Fruit fly (Drosophila melanogaster): Measurements from ENCODE around the gene CG32081.

The CG32081 gene

dm6 chr3L:11009000-11009794 is 18.2 kb upstream of the CG32081 start, which contains the start of gene klu:
Gene klu, minus strand, starts transcription at chr3L:11009188.
- no peak for TF ChIP-seq CG8290 (GFP tag; optimal IDR thresholded peaks at IDR 0.05)
- no peak for TF ChIP-seq CG8290 (tag; optimal IDR thresholded peaks at IDR 0.05)
- TF ChIP-seq zen (tag; optimal IDR thresholded peaks at IDR 0.05) = no peak
- no peak for TF ChIP-seq CG14050 (GFP tag; IDR thresholded peaks at IDR 0.05)
- TF ChIP-seq Nf-YC (tag; optimal IDR thresholded peaks at IDR 0.05) = peak; percentile 98
- no peak for TF ChIP-seq CG12071 (GFP tag; optimal IDR thresholded peaks at IDR 0.05)
- TF ChIP-seq twi (tag; optimal IDR thresholded peaks at IDR 0.05) = no peak
- no peak for TF ChIP-seq CG7271 (tag; optimal IDR thresholded peaks at IDR 0.05)
- TF ChIP-seq CG15696 (tag; optimal IDR thresholded peaks at IDR 0.05) = no peak
- no peak for TF ChIP-seq CG10654 (GFP tag; optimal IDR thresholded peaks at IDR 0.05)
- TF ChIP-seq dati (GFP tag; IDR thresholded peaks at IDR 0.05) = no peak
- TF ChIP-seq ham (GFP tag; IDR thresholded peaks at IDR 0.05) = no peak
- no peak for TF ChIP-seq CG1233 (GFP tag; optimal IDR thresholded peaks at IDR 0.05)
- no peak for TF ChIP-seq Sry-δ (GFP tag; optimal IDR thresholded peaks at IDR 0.05)
- 0 out of 2 replicates have a peak, but pooled peaks have one; percentile 23 for TF ChIP-seq Scr (GFP tag; IDR thresholded peaks at IDR 0.05; ENCODE audit: partially characterized antibody)
- no peak for TF ChIP-seq kah (GFP tag; optimal IDR thresholded peaks at IDR 0.05)
- no peak for TF ChIP-seq wek (GFP tag; optimal IDR thresholded peaks at IDR 0.05)
- TF ChIP-seq sima (GFP tag; optimal IDR thresholded peaks at IDR 0.05) = no peak
- TF ChIP-seq CG12744 (GFP tag; optimal IDR thresholded peaks at IDR 0.05) = no peak
- no peak for TF ChIP-seq Taf1 (GFP tag; IDR thresholded peaks at IDR 0.05)
- TF ChIP-seq CG14965 (GFP tag; optimal IDR thresholded peaks at IDR 0.05; ENCODE audit: borderline replicate concordance) = no peak
- no peak for TF ChIP-seq CG1602 (GFP tag; optimal IDR thresholded peaks at IDR 0.05)
- no peak for TF ChIP-seq zf30C (GFP tag; optimal IDR thresholded peaks at IDR 0.05)
- TF ChIP-seq chif (GFP tag; optimal IDR thresholded peaks at IDR 0.05) = no peak
- TF ChIP-seq Trl (optimal IDR thresholded peaks at IDR 0.05) = peak; percentile 80 to 83
- TF ChIP-seq Trl (GFP tag; optimal IDR thresholded peaks at IDR 0.05) = no peak
- no peak for TF ChIP-seq CG7963 (GFP tag; IDR thresholded peaks at IDR 0.05; ENCODE audit: partially characterized antibody)
- no peak for TF ChIP-seq CG12769 (tag; optimal IDR thresholded peaks at IDR 0.05)
- no peak for TF ChIP-seq Hsf (GFP tag; optimal IDR thresholded peaks at IDR 0.05)
- no peak for TF ChIP-seq CG6765 (GFP tag; optimal IDR thresholded peaks at IDR 0.05)
- no peak for TF ChIP-seq Ssrp (tag; optimal IDR thresholded peaks at IDR 0.05)
- TF ChIP-seq CG14014 (GFP tag; IDR thresholded peaks at IDR 0.05) = no peak
- no peak for TF ChIP-seq CG30431 (GFP tag; optimal IDR thresholded peaks at IDR 0.05)
- no peak for TF ChIP-seq tio (GFP tag; optimal IDR thresholded peaks at IDR 0.05)
- no peak for TF ChIP-seq ato (GFP tag; IDR thresholded peaks at IDR 0.05; ENCODE audit: partially characterized antibody)
- no peak for TF ChIP-seq eve (GFP tag; optimal IDR thresholded peaks at IDR 0.05)
- 0 out of 3 replicates have a peak, but pooled peaks have one; percentile 33 for TF ChIP-seq mld (GFP tag; IDR thresholded peaks at IDR 0.05; ENCODE audit: partially characterized antibody)
- TF ChIP-seq TFAM (GFP tag; optimal IDR thresholded peaks at IDR 0.05) = no peak
- TF ChIP-seq Camta (GFP tag; optimal IDR thresholded peaks at IDR 0.05) = no peak
- no peak for TF ChIP-seq tup (GFP tag; optimal IDR thresholded peaks at IDR 0.05)
- TF ChIP-seq Dll (GFP tag; IDR thresholded peaks at IDR 0.05; ENCODE audit: partially characterized antibody) = 0 out of 4 replicates have a peak, but pooled peaks have one; percentile 38
- TF ChIP-seq slp2 (GFP tag; optimal IDR thresholded peaks at IDR 0.05) = no peak
- no peak for TF ChIP-seq HLHmδ (GFP tag; optimal IDR thresholded peaks at IDR 0.05)
- no peak for TF ChIP-seq E2f1 (GFP tag; IDR thresholded peaks at IDR 0.05)
- no peak for TF ChIP-seq insv (GFP tag; optimal IDR thresholded peaks at IDR 0.05)
- TF ChIP-seq croc (GFP tag; conservative IDR thresholded peaks at IDR 0.05) = no peak
- no peak for TF ChIP-seq CG6254 (GFP tag; optimal IDR thresholded peaks at IDR 0.05)
- no peak for TF ChIP-seq CG10366 (GFP tag; IDR thresholded peaks at IDR 0.05)
- TF ChIP-seq Nf-YB (GFP tag; optimal IDR thresholded peaks at IDR 0.05) = peak; percentile 99
- peak; percentile 47 for TF ChIP-seq ftz-f1 (GFP tag; optimal IDR thresholded peaks at IDR 0.05)

Data from whole organism, embryonic.